Fruit fly (Drosophila melanogaster) S2 (cell line): ENCODE data around the gene msps.

Experiments
- CG8478 ChIP-seq: fragments of >200 bp; optimal IDR thresholded peaks from 2 replicates; lab custom pipeline; 2018
- CTCF ChIP-seq, 2 experiments: fragments of >200 bp; optimal IDR thresholded peaks; 2 replicates each; lab custom pipeline; 2018

DNA sequence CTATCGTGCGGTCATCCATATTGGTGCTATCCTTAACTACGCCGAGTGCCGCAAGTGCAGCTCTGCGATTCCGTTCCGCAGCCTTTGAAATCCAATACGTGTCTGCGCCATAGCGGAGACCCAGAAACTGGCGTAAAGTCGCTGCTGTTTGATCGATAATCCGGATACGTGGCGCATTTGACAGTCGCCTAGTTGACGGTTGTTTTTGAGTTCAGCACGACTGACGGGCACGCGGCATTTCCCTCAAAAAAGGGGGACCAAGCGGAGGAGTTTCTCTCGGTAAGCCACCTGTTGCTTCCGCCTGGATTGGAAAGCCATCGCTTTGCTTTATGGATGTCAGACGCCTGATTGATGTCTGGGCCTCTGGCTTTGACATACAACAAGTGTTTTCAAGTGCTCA, 16.9 kb downstream of the msps start, which contains the start of gene CG10185:
- no peak for TF ChIP-seq CG8478 (lab: Kevin White, UChicago)
- no peak for TF ChIP-seq CTCF (optimal IDR thresholded peaks at IDR 0.05; lab: Kevin White, UChicago)
